Fruit fly (Drosophila melanogaster): ENCODE data around the gene CG6462.

The CG6462 gene

DNA sequence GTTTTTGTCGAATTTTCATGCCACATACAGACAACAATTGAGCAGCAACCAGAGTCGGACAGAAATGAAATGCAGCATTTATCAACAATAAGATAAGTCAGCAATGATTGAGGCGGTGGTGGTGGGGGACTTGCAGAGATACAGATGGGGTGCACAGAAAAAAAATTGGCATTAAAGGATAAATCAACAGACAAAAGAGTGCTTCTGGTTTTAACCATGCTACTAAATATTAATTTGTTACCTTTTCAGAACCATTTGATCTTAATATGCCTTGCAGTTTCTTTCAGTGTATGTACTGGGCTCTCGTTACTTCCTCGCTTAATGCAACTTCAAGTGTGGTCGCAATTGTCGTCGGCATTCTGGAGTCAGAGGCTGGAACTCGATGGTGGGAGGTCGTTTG lies 48.2 kb upstream of the CG6462 start (continued):
- no peak for TF ChIP-seq Hr39 (optimal IDR thresholded peaks at IDR 0.05)
- no peak for TF ChIP-seq CG16779 (GFP tag; IDR thresholded peaks at IDR 0.05)
- TF ChIP-seq sob (GFP tag; IDR thresholded peaks at IDR 0.05), result 0 out of 2 replicates have a peak, but pooled peaks have one; percentile 29
- peak; percentile 72 for TF ChIP-seq CG4424 (GFP tag; optimal IDR thresholded peaks at IDR 0.05)
- peak; percentile 15; the same call in 2 of the 4 replicates for TF ChIP-seq Gug (GFP tag; IDR thresholded peaks at IDR 0.05)
- peak; percentile 36 for TF ChIP-seq CG3407 (GFP tag; optimal IDR thresholded peaks at IDR 0.05)
- TF ChIP-seq CG9817 (tag; optimal IDR thresholded peaks at IDR 0.05), result no peak
- TF ChIP-seq CG34376 (GFP tag; optimal IDR thresholded peaks at IDR 0.05), result no peak
- TF ChIP-seq CG18011 (GFP tag; optimal IDR thresholded peaks at IDR 0.05), result no peak
- no peak for TF ChIP-seq h (optimal IDR thresholded peaks at IDR 0.05)
- no peak for TF ChIP-seq CG15479 (GFP tag; optimal IDR thresholded peaks at IDR 0.05)
- no peak for TF ChIP-seq D19B (GFP tag; optimal IDR thresholded peaks at IDR 0.05)
- TF ChIP-seq cas (GFP tag; IDR thresholded peaks at IDR 0.05), result no peak
- TF ChIP-seq pros (GFP tag; optimal IDR thresholded peaks at IDR 0.05), result no peak
- no peak for TF ChIP-seq CG10321 (GFP tag; IDR thresholded peaks at IDR 0.05)
- TF ChIP-seq Sin3A (optimal IDR thresholded peaks at IDR 0.05), result no peak
- TF ChIP-seq CG33213 (GFP tag; optimal IDR thresholded peaks at IDR 0.05), result peak; percentile 44
- TF ChIP-seq CG2678 (tag; optimal IDR thresholded peaks at IDR 0.05), result peak; percentile 57
- no peak for TF ChIP-seq CG11560 (tag; IDR thresholded peaks at IDR 0.05)
- no peak for TF ChIP-seq wdn (GFP tag; IDR thresholded peaks at IDR 0.05)
- no peak for TF ChIP-seq CG12155 (GFP tag; optimal IDR thresholded peaks at IDR 0.05)
- peak; percentile 17 for TF ChIP-seq Chrac-16 (GFP tag; optimal IDR thresholded peaks at IDR 0.05)
- no peak for TF ChIP-seq Fer2 (tag; optimal IDR thresholded peaks at IDR 0.05)
- TF ChIP-seq maf-S (GFP tag; optimal IDR thresholded peaks at IDR 0.05), result no peak
- TF ChIP-seq crc (GFP tag; optimal IDR thresholded peaks at IDR 0.05), result no peak
- TF ChIP-seq Rx (GFP tag; IDR thresholded peaks at IDR 0.05), result peak; percentile 56; the same call in 1 of the 2 replicates
- no peak for TF ChIP-seq Atf6 (GFP tag; IDR thresholded peaks at IDR 0.05)
- no peak for TF ChIP-seq CG6854 (GFP tag; optimal IDR thresholded peaks at IDR 0.05)
- peak; percentile 18 for TF ChIP-seq CG33557 (GFP tag; optimal IDR thresholded peaks at IDR 0.05)
- TF ChIP-seq sc (optimal IDR thresholded peaks at IDR 0.05), result no peak
- TF ChIP-seq sc (GFP tag; optimal IDR thresholded peaks at IDR 0.05), result no peak
- no peak for TF ChIP-seq ro (GFP tag; IDR thresholded peaks at IDR 0.05)
- TF ChIP-seq CG12236 (GFP tag; optimal IDR thresholded peaks at IDR 0.05), result no peak
- peak; percentile 55 for TF ChIP-seq ssp (GFP tag; IDR thresholded peaks at IDR 0.05)
- peak; percentile 14 for TF ChIP-seq CoRest (tag; optimal IDR thresholded peaks at IDR 0.05)
- TF ChIP-seq hkb (optimal IDR thresholded peaks at IDR 0.05), result no peak
- TF ChIP-seq hkb (GFP tag; IDR thresholded peaks at IDR 0.05), result peak; percentile 76
- no peak for TF ChIP-seq pzg (GFP tag; optimal IDR thresholded peaks at IDR 0.05)
- no peak for TF ChIP-seq en (GFP tag; optimal IDR thresholded peaks at IDR 0.05)
- peak; percentile 19 for TF ChIP-seq Mes4 (GFP tag; optimal IDR thresholded peaks at IDR 0.05)
- TF ChIP-seq gfzf (GFP tag; optimal IDR thresholded peaks at IDR 0.05), result no peak
- TF ChIP-seq her (GFP tag; optimal IDR thresholded peaks at IDR 0.05), result no peak
- TF ChIP-seq CG1603 (tag; optimal IDR thresholded peaks at IDR 0.05), result peak; percentile 57
- no peak for TF ChIP-seq cwo (GFP tag; optimal IDR thresholded peaks at IDR 0.05)
- TF ChIP-seq CG6791 (GFP tag; IDR thresholded peaks at IDR 0.05; ENCODE audit: partially characterized antibody), result no peak
- TF ChIP-seq cato (GFP tag; optimal IDR thresholded peaks at IDR 0.05; ENCODE audit: borderline replicate concordance), result no peak
- no peak for TF ChIP-seq CG15269 (tag; optimal IDR thresholded peaks at IDR 0.05)
- peak; percentile 18; the same call in 1 of the 2 replicates for TF ChIP-seq peb (GFP tag; IDR thresholded peaks at IDR 0.05)
- peak; percentile 34 for TF ChIP-seq Ssrp (tag; optimal IDR thresholded peaks at IDR 0.05)
- TF ChIP-seq pb (GFP tag; optimal IDR thresholded peaks at IDR 0.05), result no peak
- TF ChIP-seq dm (GFP tag; optimal IDR thresholded peaks at IDR 0.05), result no peak
- TF ChIP-seq fru (optimal IDR thresholded peaks at IDR 0.05), result no peak
- TF ChIP-seq chm (GFP tag; IDR thresholded peaks at IDR 0.05), result peak; percentile 44; the same call in 1 of the 2 replicates
- TF ChIP-seq Jarid2 (GFP tag; optimal IDR thresholded peaks at IDR 0.05), result peak; percentile 31
